Worm (Caenorhabditis elegans) whole organism, late embryonic: ENCODE measurements around the gene T25B9.12.

Source experiments
- C38D4.7 ChIP-seq: fragments of 200-800 bp; sonication (Bioruptor generic); optimal IDR thresholded peaks from 2 replicates; lab custom pipeline; 2018; ENCODE audit warnings: mild to moderate bottlenecking, missing genetic modification characterization, moderate library complexity, missing compliant biosample characterization
- F13H6.1 ChIP-seq: sonication (generic microtip); optimal IDR thresholded peaks from 2 replicates; lab custom pipeline; 2016; ENCODE audit warnings: missing genetic modification characterization, missing compliant biosample characterization
- K02D7.2 ChIP-seq: sonication (generic microtip); optimal IDR thresholded peaks from 2 replicates; lab custom pipeline; 2017; ENCODE audit warnings: mild to moderate bottlenecking, missing genetic modification characterization, missing compliant biosample characterization
- T23F11.4 ChIP-seq: fragments of 200-800 bp; sonication (Bioruptor generic); optimal IDR thresholded peaks from 2 replicates; lab custom pipeline; 2018; ENCODE audit warnings: mild to moderate bottlenecking, missing genetic modification characterization, missing compliant biosample characterization
- Y22D7AL.16 ChIP-seq: sonication (generic microtip); optimal IDR thresholded peaks from 2 replicates; lab custom pipeline; 2016; ENCODE audit warnings: missing genetic modification characterization, missing compliant biosample characterization
- ceh-14 ChIP-seq: sonication (generic microtip); optimal IDR thresholded peaks from 2 replicates; lab custom pipeline; 2016; ENCODE audit warnings: missing genotype, missing genetic modification characterization, missing compliant biosample characterization
- ceh-18 ChIP-seq: sonication (generic microtip); optimal IDR thresholded peaks from 2 replicates; lab custom pipeline; 2016; ENCODE audit warnings: missing genetic modification characterization, missing compliant biosample characterization
- ceh-2 ChIP-seq: sonication (generic microtip); optimal IDR thresholded peaks from 2 replicates; lab custom pipeline; 2016; ENCODE audit warnings: missing genotype, missing genetic modification characterization, missing compliant biosample characterization
- ceh-22 ChIP-seq: sonication (generic microtip); optimal IDR thresholded peaks from 2 replicates; lab custom pipeline; 2017; ENCODE audit warnings: missing biosample characterization, missing genetic modification characterization
- ceh-31 ChIP-seq: sonication (generic microtip); optimal IDR thresholded peaks from 2 replicates; lab custom pipeline; 2016; ENCODE audit warnings: missing genetic modification characterization, missing compliant biosample characterization
- ceh-45 ChIP-seq: fragments of 200-800 bp; sonication (Bioruptor generic); IDR thresholded peaks from 2 replicates; pipeline ENCODE4 v1.3.6; 2022; ENCODE audit warnings: missing genetic modification reagents, missing genetic modification characterization, missing compliant biosample characterization
- ceh-48 ChIP-seq: sonication (generic microtip); optimal IDR thresholded peaks from 2 replicates; lab custom pipeline; 2016; ENCODE audit warnings: missing genetic modification characterization, inconsistent platforms, missing compliant biosample characterization
- che-1 ChIP-seq: sonication (generic microtip); optimal IDR thresholded peaks from 2 replicates; lab custom pipeline; 2016; ENCODE audit warnings: mild to moderate bottlenecking, missing genetic modification characterization, missing compliant biosample characterization
- dmd-4 ChIP-seq: sonication (generic microtip); optimal IDR thresholded peaks from 2 replicates; lab custom pipeline; 2016; ENCODE audit warnings: borderline replicate concordance, missing genetic modification characterization, missing compliant biosample characterization
- elt-2 ChIP-seq: sonication (generic microtip); optimal IDR thresholded peaks from 2 replicates; lab custom pipeline; 2016; ENCODE audit warnings: missing genetic modification reagents, missing genetic modification characterization, missing compliant biosample characterization
- fkh-6 ChIP-seq: sonication (generic microtip); optimal IDR thresholded peaks from 2 replicates; lab custom pipeline; 2016; ENCODE audit warnings: missing genetic modification characterization, missing compliant biosample characterization
- gmeb-2 ChIP-seq: sonication (generic microtip); optimal IDR thresholded peaks from 2 replicates; lab custom pipeline; 2016; ENCODE audit warnings: missing genetic modification characterization, inconsistent platforms, missing compliant biosample characterization
- hlh-15 ChIP-seq: sonication (generic microtip); optimal IDR thresholded peaks from 2 replicates; lab custom pipeline; 2016; ENCODE audit warnings: missing genetic modification characterization, missing compliant biosample characterization
- hlh-30 ChIP-seq: sonication (generic microtip); optimal IDR thresholded peaks from 2 replicates; lab custom pipeline; 2017; ENCODE audit warnings: antibody characterized with exemption, missing genetic modification characterization, missing compliant biosample characterization; ENCODE audit not compliant: insufficient read depth
- hlh-8 ChIP-seq: sonication (generic microtip); optimal IDR thresholded peaks from 2 replicates; lab custom pipeline; 2016; ENCODE audit warnings: missing genotype, missing genetic modification characterization, missing compliant biosample characterization
- lin-11 ChIP-seq: fragments of 200-800 bp; sonication (Bioruptor generic); optimal IDR thresholded peaks from 2 replicates; lab custom pipeline; 2018; ENCODE audit warnings: mild to moderate bottlenecking, missing genetic modification characterization, missing compliant biosample characterization
- madf-2 ChIP-seq: sonication (generic microtip); optimal IDR thresholded peaks from 2 replicates; lab custom pipeline; 2017; ENCODE audit warnings: missing genetic modification characterization, missing compliant biosample characterization
- nhr-11 ChIP-seq: fragments of 150-350 bp; optimal IDR thresholded peaks from 2 replicates; lab custom pipeline; 2014; ENCODE audit warnings: missing biosample characterization, missing genetic modification characterization
- nhr-232 ChIP-seq: sonication (generic microtip); optimal IDR thresholded peaks from 2 replicates; lab custom pipeline; 2016; ENCODE audit warnings: missing genetic modification characterization, missing compliant biosample characterization
- npax-4 ChIP-seq: sonication (generic microtip); optimal IDR thresholded peaks from 2 replicates; lab custom pipeline; 2016; ENCODE audit warnings: missing genetic modification characterization, missing compliant biosample characterization
- odd-2 ChIP-seq: sonication (generic microtip); optimal IDR thresholded peaks from 2 replicates; lab custom pipeline; 2017; ENCODE audit warnings: antibody characterized with exemption, mild to moderate bottlenecking, missing genetic modification characterization, missing compliant biosample characterization
- pag-3 ChIP-seq: sonication (generic microtip); optimal IDR thresholded peaks from 2 replicates; lab custom pipeline; 2016; ENCODE audit warnings: missing compliant biosample characterization, missing genetic modification characterization, borderline replicate concordance
- pat-9 ChIP-seq: fragments of 200-800 bp; sonication (Bioruptor generic); optimal IDR thresholded peaks from 2 replicates; lab custom pipeline; 2018; ENCODE audit warnings: mild to moderate bottlenecking, missing genetic modification characterization, moderate library complexity, missing compliant biosample characterization
- pax-1 ChIP-seq: fragments of 150-350 bp; optimal IDR thresholded peaks from 2 replicates; lab custom pipeline; 2014; ENCODE audit warnings: missing biosample characterization, missing genetic modification characterization
- pha-4 ChIP-seq: fragments of 150-350 bp; optimal IDR thresholded peaks from 2 replicates; lab custom pipeline; 2018; ENCODE audit warnings: missing biosample characterization, missing genetic modification reagents, missing genetic modification characterization
- ref-2 ChIP-seq: sonication (generic microtip); optimal IDR thresholded peaks from 2 replicates; lab custom pipeline; 2016; ENCODE audit warnings: missing genetic modification characterization, missing compliant biosample characterization
- ttx-3 ChIP-seq: sonication (generic microtip); optimal IDR thresholded peaks from 2 replicates; lab custom pipeline; 2016; ENCODE audit warnings: missing genetic modification reagents, missing genetic modification characterization, missing compliant biosample characterization
- unc-3 ChIP-seq, 2 experiments: fragments of 200-800 bp in 1 of 2; sonication (Bioruptor generic) in 1 of 2; sonication (generic microtip) in 1 of 2; conservative IDR thresholded peaks in 1 of 2; optimal IDR thresholded peaks in 1 of 2; 2 replicates each; pipeline versions ENCODE4 v1.3.6 to Lab custom; 2016 to 2022; ENCODE audit warnings: missing compliant biosample characterization in 2 of 2, missing genetic modification characterization in 2 of 2, missing genetic modification reagents in 1 of 2
- unc-55 ChIP-seq: sonication (generic microtip); optimal IDR thresholded peaks from 2 replicates; lab custom pipeline; 2017; ENCODE audit warnings: missing biosample characterization, missing genetic modification reagents, missing genetic modification characterization
- zip-5 ChIP-seq: sonication (generic microtip); optimal IDR thresholded peaks from 2 replicates; lab custom pipeline; 2016; ENCODE audit warnings: missing genetic modification characterization, missing compliant biosample characterization

Gene T25B9.12

ce11 chrIV:10784085-10784484 lies 18.9 kb downstream of the T25B9.12 start:
- TF ChIP-seq elt-2 (tag; lab: Kevin White, UChicago) (peak; percentile 84), hlh-15 (tag; lab: Kevin White, UChicago) (no peak)

ce11 chrIV:10786731-10787130 lies 21.6 kb downstream of the T25B9.12 start, which contains the start of gene srd-7:
Gene srd-7 (minus strand): TSS chrIV:10786831.
- no peak for TF ChIP-seq ceh-22 (tag; lab: Kevin White, UChicago)
- TF ChIP-seq ref-2 (tag; lab: Kevin White, UChicago): no peak
- TF ChIP-seq ceh-48 (tag; lab: Kevin White, UChicago): no peak
- TF ChIP-seq Y22D7AL.16 (tag; lab: Kevin White, UChicago): no peak
- no peak for TF ChIP-seq hlh-30 (tag; lab: Kevin White, UChicago)
- no peak for TF ChIP-seq nhr-232 (tag; lab: Kevin White, UChicago)
- TF ChIP-seq pat-9 (tag; lab: Kevin White, UChicago): no peak

ce11 chrIV:10790353-10790752 lies 25.2 kb downstream of the T25B9.12 start, which contains the start of gene pept-2:
Gene pept-2 (plus strand): TSS chrIV:10790653.
- TF ChIP-seq pax-1 (tag; lab: Kevin White, UChicago) (no peak), npax-4 (tag; lab: Kevin White, UChicago) (no peak), pha-4 (tag; lab: Kevin White, UChicago) (no peak), madf-2 (tag; lab: Kevin White, UChicago) (no peak), pat-9 (tag; lab: Kevin White, UChicago) (no peak), F13H6.1 (tag; lab: Kevin White, UChicago) (no peak), odd-2 (no peak), unc-55 (GFP tag; lab: Kevin White, UChicago) (no peak), ceh-14 (tag; lab: Kevin White, UChicago) (no peak), che-1 (no peak)

- TF ChIP-seq ceh-48 (tag; lab: Kevin White, UChicago) (no peak), K02D7.2 (no peak), ttx-3 (tag; lab: Kevin White, UChicago) (no peak), C38D4.7 (GFP tag; lab: Kevin White, UChicago) (no peak), hlh-15 (tag; lab: Kevin White, UChicago) (no peak), T23F11.4 (GFP tag; lab: Kevin White, UChicago) (no peak), ceh-31 (tag; lab: Kevin White, UChicago) (no peak), nhr-11 (tag; lab: Kevin White, UChicago) (no peak), ceh-2 (tag; lab: Kevin White, UChicago) (no peak), fkh-6 (tag; lab: Kevin White, UChicago) (no peak), zip-5 (tag; lab: Kevin White, UChicago) (no peak), dmd-4 (no peak), pag-3 (tag; lab: Kevin White, UChicago) (no peak), ceh-18 (no peak), gmeb-2 (tag; lab: Kevin White, UChicago) (no peak)
Observed at ce11 chrIV:10795678-10796077, 30.5 kb downstream of the T25B9.12 start.

- TF ChIP-seq fkh-6 (tag; lab: Kevin White, UChicago) (no peak), F13H6.1 (tag; lab: Kevin White, UChicago) (no peak), elt-2 (tag; lab: Kevin White, UChicago) (peak; percentile 53)
Observed at ce11 chrIV:10796707-10797106, 31.6 kb downstream of the T25B9.12 start.

ce11 chrIV:10798604-10799003 lies 33.5 kb downstream of the T25B9.12 start:
- no peak for TF ChIP-seq K02D7.2
- no peak for TF ChIP-seq ceh-45 (GFP tag; lab: Robert Waterston, UW)
- TF ChIP-seq hlh-8 (tag; lab: Kevin White, UChicago): no peak
- no peak for TF ChIP-seq madf-2 (tag; lab: Kevin White, UChicago)
- peak; percentile 36 for TF ChIP-seq elt-2 (tag; lab: Kevin White, UChicago)
- TF ChIP-seq unc-3 (GFP tag; conservative IDR thresholded peaks at IDR 0.05; lab: Robert Waterston, UW): no peak
- TF ChIP-seq unc-3 (tag; optimal IDR thresholded peaks at IDR 0.05; lab: Kevin White, UChicago): no peak
- no peak for TF ChIP-seq lin-11 (tag; lab: Kevin White, UChicago)
